Worm (Caenorhabditis elegans) whole organism, L3 larva: ENCODE measurements around the gene F53B1.3.

Experiments used
- ceh-82 ChIP-seq: fragments of 150-350 bp; optimal IDR thresholded peaks from 2 replicates; lab custom pipeline; 2014; ENCODE audit warnings: missing biosample characterization, missing genetic modification characterization
- elt-3 ChIP-seq, 3 experiments: fragments of 150-350 bp in 1 of 3; sonication (generic microtip) in 2 of 3; optimal IDR thresholded peaks; 2 replicates in 2 of 3; 4 replicates in 1 of 3; lab custom pipeline; 2014 to 2017; ENCODE audit warnings: missing biosample characterization in 3 of 3, missing genetic modification characterization in 3 of 3
- pqm-1 ChIP-seq: fragments of 150-350 bp; optimal IDR thresholded peaks from 2 replicates; lab custom pipeline; 2017; ENCODE audit warnings: missing biosample characterization, missing genetic modification characterization, inconsistent platforms
- unc-62 ChIP-seq: fragments of 150-350 bp; sonication (generic microtip); optimal IDR thresholded peaks from 4 replicates; lab custom pipeline; 2014; ENCODE audit warnings: missing biosample characterization, missing genetic modification reagents, missing genetic modification characterization

- TF ChIP-seq ceh-82 (tag; lab: Kevin White, UChicago) = no peak
- TF ChIP-seq pqm-1 (tag; lab: Kevin White, UChicago) = no peak
- no peak for TF ChIP-seq elt-3 (tag; optimal IDR thresholded peaks at IDR 0.05; lab: Kevin White, UChicago)
- no peak for TF ChIP-seq unc-62 (GFP tag; lab: Kevin White, UChicago)
These were observed 38.8 kb downstream of the F53B1.3 start for ce11 chrX:2144236-2144635.
